Fruit fly (Drosophila melanogaster) whole organism: ENCODE results near the gene CG34242.

ENCODE experiments used
- CG8478 ChIP-seq: fragments of >200 bp; optimal IDR thresholded peaks from 2 replicates; lab custom pipeline; 2018; ENCODE audit warnings: inconsistent platforms
- Dll ChIP-seq: fragments of >200 bp; optimal IDR thresholded peaks from 2 replicates; lab custom pipeline; 2017
- EcR ChIP-seq, 2 experiments: fragments of >200 bp; optimal IDR thresholded peaks; 2 replicates each; lab custom pipeline; 2017; ENCODE audit warnings: missing biosample characterization in 2 of 2, missing genetic modification characterization in 2 of 2, missing genetic modification reagents in 2 of 2
- pan ChIP-seq: fragments of >200 bp; optimal IDR thresholded peaks from 2 replicates; lab custom pipeline; 2017
- psq ChIP-seq: fragments of >200 bp; optimal IDR thresholded peaks from 2 replicates; lab custom pipeline; 2017
- usp ChIP-seq: fragments of >200 bp; optimal IDR thresholded peaks from 2 replicates; lab custom pipeline; 2017; ENCODE audit warnings: missing biosample characterization, missing genetic modification characterization, mixed read lengths

CG34242 gene

dm6 chr3L:12529431-12530007, 4.3 kb upstream of the CG34242 start:
- TF ChIP-seq EcR (GFP tag; optimal IDR thresholded peaks at IDR 0.05; lab: Kevin White, UChicago) (no peak), pan (lab: Kevin White, UChicago) (no peak), usp (GFP tag; lab: Kevin White, UChicago) (no peak), psq (lab: Kevin White, UChicago) (no peak), Dll (lab: Kevin White, UChicago) (no peak), CG8478 (lab: Kevin White, UChicago) (no peak)

dm6 chr3L:12530044-12530443, 3.8 kb upstream of the CG34242 start, which contains the start of gene nst:
TSS of gene nst (minus strand) at chr3L:12530171.
- TF ChIP-seq usp (GFP tag; lab: Kevin White, UChicago), result no peak
- no peak for TF ChIP-seq EcR (GFP tag; optimal IDR thresholded peaks at IDR 0.05; lab: Kevin White, UChicago)
- TF ChIP-seq Dll (lab: Kevin White, UChicago), result no peak
- no peak for TF ChIP-seq psq (lab: Kevin White, UChicago)
- TF ChIP-seq CG8478 (lab: Kevin White, UChicago), result no peak
- TF ChIP-seq pan (lab: Kevin White, UChicago), result no peak

DNA sequence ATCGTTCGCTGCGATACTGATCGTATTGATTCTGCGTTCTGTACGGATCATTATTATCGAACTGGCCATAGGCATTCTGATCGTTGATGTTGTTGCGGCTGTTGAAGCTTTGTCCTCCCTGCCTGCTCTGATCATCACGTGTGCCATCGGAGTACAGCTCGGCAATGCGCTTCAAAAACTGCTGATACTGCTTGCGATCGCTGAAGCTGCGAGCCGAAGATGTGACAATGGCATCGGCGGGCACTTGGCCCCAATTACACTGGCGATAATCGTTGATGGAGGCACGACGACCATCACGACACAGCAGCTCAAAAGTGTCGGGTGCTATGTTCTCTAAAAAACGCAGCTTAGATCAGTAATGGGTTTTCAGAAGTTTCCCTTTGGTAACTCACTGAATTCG, 1.6 kb upstream of the CG34242 start:
- no peak for TF ChIP-seq EcR (GFP tag; optimal IDR thresholded peaks at IDR 0.05; lab: Kevin White, UChicago)
- no peak for TF ChIP-seq usp (GFP tag; lab: Kevin White, UChicago)
- no peak for TF ChIP-seq psq (lab: Kevin White, UChicago)
- no peak for TF ChIP-seq Dll (lab: Kevin White, UChicago)
- no peak for TF ChIP-seq CG8478 (lab: Kevin White, UChicago)
- no peak for TF ChIP-seq pan (lab: Kevin White, UChicago)

DNA sequence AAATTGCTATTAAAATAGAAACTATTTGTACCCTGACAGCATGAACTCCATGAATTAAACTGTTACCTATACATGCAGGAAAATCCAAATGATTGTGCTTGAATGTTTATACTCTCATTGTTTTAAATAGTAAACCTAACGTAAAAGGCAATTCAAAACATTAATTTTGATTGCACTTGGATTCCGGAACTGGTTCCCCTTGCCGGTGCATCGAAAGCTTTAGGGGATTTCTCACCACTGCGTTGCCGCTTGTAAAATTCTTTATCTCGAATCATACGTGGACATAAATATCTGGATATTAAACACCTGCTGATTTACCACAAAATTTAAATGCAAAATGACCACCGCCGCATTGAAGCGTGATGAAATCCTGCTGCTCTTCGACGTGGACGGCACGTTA, 522 bp downstream of the CG34242 start, which contains the start of gene Pmm2:
Pmm2 (plus strand) TSS at position 273 of the 400 bp plus-strand sequence.
- no peak for TF ChIP-seq psq (lab: Kevin White, UChicago)
- TF ChIP-seq pan (lab: Kevin White, UChicago), result no peak
- no peak for TF ChIP-seq CG8478 (lab: Kevin White, UChicago)
- TF ChIP-seq EcR (GFP tag; optimal IDR thresholded peaks at IDR 0.05; lab: Kevin White, UChicago), result no peak
- no peak for TF ChIP-seq Dll (lab: Kevin White, UChicago)

- TF ChIP-seq pan (lab: Kevin White, UChicago) (no peak), EcR (GFP tag; optimal IDR thresholded peaks at IDR 0.05; lab: Kevin White, UChicago) (no peak), CG8478 (lab: Kevin White, UChicago) (no peak), Dll (lab: Kevin White, UChicago) (no peak), psq (lab: Kevin White, UChicago) (no peak), usp (GFP tag; lab: Kevin White, UChicago) (no peak)
These were observed 3.3 kb downstream of the CG34242 start, which contains the start of gene CG4069 for dm6 chr3L:12537123-12537522. TSS of gene CG4069 (minus strand) at chr3L:12537315.

dm6 chr3L:12549471-12549870, 15.7 kb downstream of the CG34242 start:
- TF ChIP-seq psq (lab: Kevin White, UChicago) (no peak), Dll (lab: Kevin White, UChicago) (no peak), EcR (GFP tag; optimal IDR thresholded peaks at IDR 0.05; lab: Kevin White, UChicago) (no peak), pan (lab: Kevin White, UChicago) (no peak), CG8478 (lab: Kevin White, UChicago) (no peak), usp (GFP tag; lab: Kevin White, UChicago) (no peak)

- TF ChIP-seq psq (lab: Kevin White, UChicago) (no peak), Dll (lab: Kevin White, UChicago) (no peak), usp (GFP tag; lab: Kevin White, UChicago) (no peak), pan (lab: Kevin White, UChicago) (no peak), EcR (GFP tag; optimal IDR thresholded peaks at IDR 0.05; lab: Kevin White, UChicago) (no peak), CG8478 (lab: Kevin White, UChicago) (no peak)
These were observed 17.9 kb downstream of the CG34242 start for dm6 chr3L:12551671-12552070.

DNA sequence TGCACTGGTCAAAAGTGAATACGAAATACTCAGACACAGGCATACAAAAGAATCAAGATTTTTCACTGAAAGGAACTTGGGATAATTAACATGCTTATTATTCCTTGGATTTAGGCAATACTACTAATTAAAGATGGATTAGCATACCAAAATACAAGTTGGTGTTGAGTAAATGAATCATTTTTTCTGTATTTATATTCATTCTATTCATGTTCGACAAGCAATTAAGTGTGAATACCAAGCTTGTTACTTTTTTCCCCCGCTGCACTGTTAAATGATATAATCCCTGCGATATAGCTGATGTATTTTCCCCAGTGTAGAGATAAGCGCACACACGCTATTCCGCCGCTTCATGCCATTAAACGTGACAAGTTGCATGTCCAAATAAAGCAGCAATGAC, 23.9 kb downstream of the CG34242 start:
- TF ChIP-seq CG8478 (lab: Kevin White, UChicago) (no peak), Dll (lab: Kevin White, UChicago) (no peak)

DNA sequence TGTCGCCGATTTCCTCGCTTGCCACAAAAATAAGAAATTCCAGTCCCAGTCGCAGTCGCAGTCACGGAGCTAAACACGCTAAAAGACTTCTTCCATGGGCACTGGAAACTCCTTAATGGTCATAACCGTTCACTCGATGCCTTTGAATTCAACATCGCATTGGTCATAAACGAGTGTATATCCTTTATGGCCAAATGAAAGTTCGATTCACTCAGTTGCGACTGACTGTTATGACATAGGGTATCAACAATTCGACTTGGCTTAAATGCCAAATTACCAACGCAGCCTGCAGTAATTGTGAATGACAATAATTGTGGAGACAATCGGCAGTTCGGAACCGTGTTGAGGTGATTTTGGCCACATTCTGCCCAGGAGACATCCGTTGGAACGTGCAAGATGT, 25.5 kb downstream of the CG34242 start:
- TF ChIP-seq CG8478 (lab: Kevin White, UChicago), result no peak
- no peak for TF ChIP-seq psq (lab: Kevin White, UChicago)
- TF ChIP-seq EcR (GFP tag; optimal IDR thresholded peaks at IDR 0.05; lab: Kevin White, UChicago), result no peak
- no peak for TF ChIP-seq Dll (lab: Kevin White, UChicago)
- no peak for TF ChIP-seq pan (lab: Kevin White, UChicago)
- no peak for TF ChIP-seq usp (GFP tag; lab: Kevin White, UChicago)

DNA sequence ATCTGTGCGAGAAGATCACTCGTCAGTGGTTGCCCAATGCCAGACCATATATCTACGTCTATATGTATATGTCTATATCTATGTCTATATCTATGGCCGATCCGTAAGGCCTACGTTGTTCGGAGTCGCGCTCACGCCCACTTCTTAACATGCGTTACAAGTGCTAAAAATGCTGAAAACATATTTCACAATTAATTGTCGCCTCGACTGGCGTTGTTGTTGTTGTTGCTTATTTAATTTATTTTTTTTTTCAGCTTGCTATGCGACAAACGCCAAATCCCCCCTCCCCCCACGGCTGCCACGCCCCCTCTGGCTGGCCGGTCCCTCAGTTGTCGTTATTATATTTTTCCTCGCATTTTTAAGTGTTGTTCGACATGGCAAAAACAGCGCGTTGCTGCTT, 30.5 kb downstream of the CG34242 start:
- no peak for TF ChIP-seq EcR (GFP tag; optimal IDR thresholded peaks at IDR 0.05; lab: Kevin White, UChicago)
- TF ChIP-seq psq (lab: Kevin White, UChicago), result no peak
- no peak for TF ChIP-seq pan (lab: Kevin White, UChicago)
- TF ChIP-seq Dll (lab: Kevin White, UChicago), result no peak
- TF ChIP-seq usp (GFP tag; lab: Kevin White, UChicago), result no peak
- no peak for TF ChIP-seq CG8478 (lab: Kevin White, UChicago)

DNA sequence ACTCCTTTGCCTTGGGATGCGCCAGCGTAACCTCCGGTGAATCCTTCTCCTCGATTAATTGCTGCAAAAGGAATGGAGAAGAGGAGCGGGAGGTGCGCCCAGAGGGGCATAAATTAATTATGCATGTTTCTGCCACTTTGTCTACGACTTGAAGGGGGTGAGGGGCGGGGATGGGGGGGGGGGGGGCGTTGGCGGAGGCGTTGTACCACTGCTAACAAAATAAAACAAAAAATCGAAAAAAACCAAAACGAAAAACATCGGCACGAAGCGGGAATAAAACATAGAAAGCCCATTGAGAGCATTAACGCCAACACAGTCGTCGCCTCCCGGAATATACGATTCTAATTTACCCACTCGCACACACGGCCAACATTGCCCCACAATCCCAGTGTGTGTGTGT, 31.2 kb downstream of the CG34242 start:
- no peak for TF ChIP-seq EcR (GFP tag; optimal IDR thresholded peaks at IDR 0.05; lab: Kevin White, UChicago)
- TF ChIP-seq CG8478 (lab: Kevin White, UChicago), result no peak
- TF ChIP-seq pan (lab: Kevin White, UChicago), result no peak
- no peak for TF ChIP-seq usp (GFP tag; lab: Kevin White, UChicago)
- TF ChIP-seq Dll (lab: Kevin White, UChicago), result no peak
- no peak for TF ChIP-seq psq (lab: Kevin White, UChicago)
